Fruit fly (Drosophila melanogaster): Measurements from ENCODE around the gene Sec3.

The Sec3 gene

DNA sequence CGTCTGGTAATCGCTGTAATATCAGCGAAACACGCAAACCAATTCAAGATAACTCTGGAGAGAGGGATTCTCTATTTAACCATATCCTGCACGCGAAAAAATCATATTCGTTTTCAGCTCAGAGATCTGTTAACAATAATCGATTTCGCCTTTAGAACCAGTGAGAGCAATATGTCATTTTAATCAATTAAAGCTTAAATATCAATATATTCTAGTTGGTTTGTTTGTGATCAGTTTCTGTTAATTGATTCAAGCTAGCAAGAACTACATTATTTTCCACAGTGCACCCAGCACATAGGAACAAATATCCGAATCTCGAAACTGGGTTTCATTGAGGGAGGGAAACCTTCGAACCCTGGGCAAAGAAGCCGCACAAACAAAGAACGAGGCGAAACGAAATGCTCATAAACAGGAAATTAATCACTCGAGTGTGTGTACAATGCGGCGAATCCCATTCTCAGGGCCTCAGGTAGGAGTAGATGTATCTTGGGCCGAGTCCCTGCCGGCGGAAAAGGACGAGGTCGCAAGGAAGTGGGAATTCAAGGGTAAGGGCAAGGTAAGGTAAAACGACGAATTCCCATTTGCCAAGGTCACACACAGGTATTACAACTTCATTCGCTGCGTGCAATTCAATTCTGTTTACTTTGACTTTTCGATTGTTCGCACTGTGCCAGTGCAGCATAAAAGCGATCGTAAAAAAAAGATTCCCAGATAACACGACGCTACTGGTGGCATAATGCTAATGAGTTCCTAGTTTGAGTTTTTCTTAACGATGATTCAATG, 8.9 kb downstream of the Sec3 start (continued):
- TF ChIP-seq CG6276 (GFP tag; optimal IDR thresholded peaks at IDR 0.05) (no peak), CG15336 (GFP tag; IDR thresholded peaks at IDR 0.05) (no peak), CG16779 (tag; optimal IDR thresholded peaks at IDR 0.05) (peak; percentile 43), eg (GFP tag; IDR thresholded peaks at IDR 0.05) (no peak), CG6808 (GFP tag; optimal IDR thresholded peaks at IDR 0.05) (peak; percentile 85), CG8119 (GFP tag; IDR thresholded peaks at IDR 0.05) (no peak; the same call in 2 of the 3 replicates), CG10669 (GFP tag; optimal IDR thresholded peaks at IDR 0.05) (peak; percentile 91), Sox14 (GFP tag; optimal IDR thresholded peaks at IDR 0.05) (peak; percentile 59), CG1621 (tag; optimal IDR thresholded peaks at IDR 0.05) (peak; percentile 87), fd85E (GFP tag; optimal IDR thresholded peaks at IDR 0.05) (no peak), CG31627 (GFP tag; optimal IDR thresholded peaks at IDR 0.05) (no peak), CG11294 (GFP tag; IDR thresholded peaks at IDR 0.05) (no peak), pdm3 (GFP tag; optimal IDR thresholded peaks at IDR 0.05) (peak; percentile 75), Ets96B (tag; optimal IDR thresholded peaks at IDR 0.05) (peak; percentile 92), CG11902 (GFP tag; optimal IDR thresholded peaks at IDR 0.05) (peak; percentile 47), fd59A (GFP tag; optimal IDR thresholded peaks at IDR 0.05) (peak; percentile 84), CG9139 (GFP tag; optimal IDR thresholded peaks at IDR 0.05) (peak; percentile 75), Hr38 (GFP tag; optimal IDR thresholded peaks at IDR 0.05) (no peak), Gug (GFP tag; IDR thresholded peaks at IDR 0.05) (no peak), CG34406 (GFP tag; optimal IDR thresholded peaks at IDR 0.05) (peak; percentile 70), Eip78C (GFP tag) (peak; percentile 95), dsx (GFP tag; optimal IDR thresholded peaks at IDR 0.05; ENCODE audit: poor library complexity, severe bottlenecking) (peak; percentile 84), achi (GFP tag; optimal IDR thresholded peaks at IDR 0.05) (peak; percentile 64), Eip75B (GFP tag; optimal IDR thresholded peaks at IDR 0.05) (peak; percentile 81), acj6 (GFP tag; optimal IDR thresholded peaks at IDR 0.05) (peak; percentile 73), dac (GFP tag; optimal IDR thresholded peaks at IDR 0.05) (no peak), CG4318 (GFP tag; optimal IDR thresholded peaks at IDR 0.05) (no peak), ss (GFP tag; optimal IDR thresholded peaks at IDR 0.05) (peak; percentile 91 to 94), CG8319 (GFP tag; optimal IDR thresholded peaks at IDR 0.05) (peak; percentile 59)

DNA sequence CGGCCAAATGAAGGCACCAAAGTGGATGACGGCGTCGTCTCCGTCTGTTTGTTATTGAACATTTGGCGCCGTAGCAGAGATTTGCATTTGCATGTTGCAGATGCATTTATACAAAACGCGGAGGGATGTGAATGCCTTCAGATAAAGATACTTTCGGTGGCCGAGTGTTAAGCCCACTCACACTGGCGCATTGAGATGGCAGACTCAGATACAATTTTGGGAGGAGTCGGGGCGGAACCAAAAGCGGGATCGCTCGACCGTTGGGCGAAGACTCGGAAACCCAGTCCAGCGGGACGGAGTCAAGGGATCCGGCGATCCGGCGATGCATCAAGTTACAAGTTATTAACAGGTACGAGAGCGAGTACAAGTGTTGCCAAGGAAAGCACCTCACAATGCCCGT, 12.9 kb downstream of the Sec3 start:
- TF ChIP-seq salr (GFP tag; optimal IDR thresholded peaks at IDR 0.05), result no peak
- TF ChIP-seq CG1621 (tag; optimal IDR thresholded peaks at IDR 0.05), result peak; percentile 0

DNA sequence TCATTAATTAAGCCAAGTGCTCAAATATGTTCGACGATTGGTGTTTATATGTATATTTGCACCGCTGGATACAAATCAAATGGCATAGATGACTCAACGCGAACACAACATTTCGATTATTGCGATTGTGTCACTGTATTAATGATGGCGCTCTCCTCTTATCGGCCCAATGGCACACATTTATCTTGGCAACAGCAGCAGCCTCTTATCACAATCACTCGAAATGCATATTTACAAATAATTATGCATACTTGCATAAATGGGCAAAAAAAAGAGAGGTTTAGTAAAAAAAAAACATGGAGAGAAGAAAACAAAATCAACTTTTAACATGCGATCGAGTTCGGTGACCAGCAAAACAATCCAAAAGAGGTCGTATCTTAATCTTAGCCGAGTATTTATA, 13.7 kb downstream of the Sec3 start:
- TF ChIP-seq Eip78C (GFP tag) (no peak), achi (GFP tag; optimal IDR thresholded peaks at IDR 0.05) (no peak), svp (GFP tag) (peak; percentile 24), vri (GFP tag; optimal IDR thresholded peaks at IDR 0.05) (peak; percentile 44), Met (GFP tag; optimal IDR thresholded peaks at IDR 0.05) (no peak)

DNA sequence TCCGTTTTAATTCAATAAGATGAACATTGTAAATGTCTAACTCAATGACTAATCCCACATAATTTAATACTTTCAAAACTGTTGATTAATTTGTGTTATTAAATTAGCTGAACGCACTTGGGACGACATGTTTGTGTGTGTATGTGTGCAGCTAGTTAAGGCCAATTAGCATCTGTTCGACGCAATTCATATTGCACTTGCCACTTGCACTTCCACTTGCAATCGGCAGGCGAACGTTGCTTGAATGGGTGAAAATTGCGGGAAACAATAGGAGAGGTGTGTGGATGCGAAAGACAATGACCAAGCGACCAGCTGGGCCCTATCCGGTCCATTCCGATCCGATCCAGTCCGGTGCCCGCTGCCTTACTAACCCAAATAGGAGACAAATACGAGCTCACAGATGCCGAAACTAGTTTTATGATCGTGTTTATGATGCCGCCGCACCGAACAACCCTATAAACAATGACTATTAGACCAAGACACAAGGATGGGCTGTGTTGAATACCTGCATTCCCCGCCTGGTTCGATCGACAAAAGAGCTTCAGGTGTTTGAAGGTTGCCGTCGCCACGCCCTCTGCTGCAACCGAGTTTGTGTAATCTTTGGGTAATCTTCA, 17.4 kb downstream of the Sec3 start:
- no peak for TF ChIP-seq CG8119 (GFP tag; IDR thresholded peaks at IDR 0.05)

DNA sequence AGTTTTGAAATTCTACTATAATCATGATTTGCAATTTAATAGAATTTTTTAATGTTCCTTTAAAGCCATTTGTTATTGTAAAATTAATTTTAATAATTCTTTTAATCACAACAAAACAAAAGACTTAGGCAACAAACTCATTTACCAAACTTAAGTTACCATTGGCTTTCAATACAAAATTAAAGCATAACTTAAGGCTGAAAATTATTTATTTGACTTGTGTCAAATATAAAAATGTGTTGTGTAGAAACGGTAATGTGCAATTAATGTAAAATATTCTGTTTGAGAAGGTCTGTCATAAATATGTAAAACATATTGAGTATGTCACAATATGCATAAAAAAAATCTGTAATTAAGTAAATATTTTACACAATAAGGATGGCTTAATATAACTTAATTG, 17.9 kb downstream of the Sec3 start:
- TF ChIP-seq Ets21C (GFP tag; optimal IDR thresholded peaks at IDR 0.05) (no peak), acj6 (GFP tag; optimal IDR thresholded peaks at IDR 0.05) (no peak), CG1621 (tag; optimal IDR thresholded peaks at IDR 0.05) (no peak), Lpt (GFP tag; optimal IDR thresholded peaks at IDR 0.05) (no peak), achi (GFP tag; optimal IDR thresholded peaks at IDR 0.05) (no peak), esn (GFP tag; optimal IDR thresholded peaks at IDR 0.05) (no peak), Eip75B (GFP tag; optimal IDR thresholded peaks at IDR 0.05) (no peak), CG11902 (GFP tag; optimal IDR thresholded peaks at IDR 0.05) (no peak), fkh (GFP tag; optimal IDR thresholded peaks at IDR 0.05) (no peak), Sox14 (GFP tag; optimal IDR thresholded peaks at IDR 0.05) (no peak), Met (GFP tag; optimal IDR thresholded peaks at IDR 0.05) (no peak), CG32006 (GFP tag; optimal IDR thresholded peaks at IDR 0.05) (no peak)
